Worm (Caenorhabditis elegans): ENCODE results near the gene elo-4.

ce11 chrIII:9331084-9331564 lies 3.0 kb downstream of the elo-4 start, which contains the start of gene ufc-1:
- TF ChIP-seq flt-1 (GFP tag; IDR thresholded peaks at IDR 0.05) (no peak), ztf-29 (GFP tag; IDR thresholded peaks at IDR 0.05) (no peak)
